Worm (Caenorhabditis elegans) whole organism, L4/young adult: Measurements from ENCODE around the gene hlh-30.

Experiments used
- W03F9.2 ChIP-seq: fragments of 150-350 bp; optimal IDR thresholded peaks from 2 replicates; lab custom pipeline; 2014; ENCODE audit warnings: missing biosample characterization, missing genetic modification characterization
- dao-5 ChIP-seq: sonication (generic microtip); optimal IDR thresholded peaks from 2 replicates; lab custom pipeline; 2016; ENCODE audit warnings: missing genotype, missing genetic modification characterization, moderate library complexity, missing compliant biosample characterization
- him-1 ChIP-seq: sonication (generic microtip); optimal IDR thresholded peaks from 2 replicates; lab custom pipeline; 2016; ENCODE audit warnings: missing genotype, missing genetic modification reagents, missing genetic modification characterization, missing compliant biosample characterization

The hlh-30 gene

DNA sequence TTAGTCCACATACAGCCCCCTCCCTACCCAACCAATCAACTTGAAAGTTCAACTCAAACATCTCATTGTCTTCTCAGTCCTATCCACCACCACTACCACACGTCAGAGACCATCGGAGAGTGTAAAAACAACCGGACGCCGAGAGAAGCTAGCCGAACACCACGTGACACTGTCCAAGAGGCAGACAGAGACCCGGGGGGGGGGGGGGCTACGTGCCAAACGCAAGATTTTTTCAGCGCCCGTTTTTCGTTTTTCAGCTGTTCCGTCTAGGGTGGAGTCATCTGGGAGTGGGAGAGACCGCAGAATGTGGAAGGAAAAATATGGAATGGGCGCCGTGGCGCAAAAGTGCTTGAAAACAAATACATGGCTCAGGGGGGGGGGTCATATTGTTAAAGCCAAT, 8.8 kb downstream of the hlh-30 start:
- TF ChIP-seq him-1 (tag; lab: Kevin White, UChicago): no peak
- TF ChIP-seq W03F9.2: peak; percentile 12

DNA sequence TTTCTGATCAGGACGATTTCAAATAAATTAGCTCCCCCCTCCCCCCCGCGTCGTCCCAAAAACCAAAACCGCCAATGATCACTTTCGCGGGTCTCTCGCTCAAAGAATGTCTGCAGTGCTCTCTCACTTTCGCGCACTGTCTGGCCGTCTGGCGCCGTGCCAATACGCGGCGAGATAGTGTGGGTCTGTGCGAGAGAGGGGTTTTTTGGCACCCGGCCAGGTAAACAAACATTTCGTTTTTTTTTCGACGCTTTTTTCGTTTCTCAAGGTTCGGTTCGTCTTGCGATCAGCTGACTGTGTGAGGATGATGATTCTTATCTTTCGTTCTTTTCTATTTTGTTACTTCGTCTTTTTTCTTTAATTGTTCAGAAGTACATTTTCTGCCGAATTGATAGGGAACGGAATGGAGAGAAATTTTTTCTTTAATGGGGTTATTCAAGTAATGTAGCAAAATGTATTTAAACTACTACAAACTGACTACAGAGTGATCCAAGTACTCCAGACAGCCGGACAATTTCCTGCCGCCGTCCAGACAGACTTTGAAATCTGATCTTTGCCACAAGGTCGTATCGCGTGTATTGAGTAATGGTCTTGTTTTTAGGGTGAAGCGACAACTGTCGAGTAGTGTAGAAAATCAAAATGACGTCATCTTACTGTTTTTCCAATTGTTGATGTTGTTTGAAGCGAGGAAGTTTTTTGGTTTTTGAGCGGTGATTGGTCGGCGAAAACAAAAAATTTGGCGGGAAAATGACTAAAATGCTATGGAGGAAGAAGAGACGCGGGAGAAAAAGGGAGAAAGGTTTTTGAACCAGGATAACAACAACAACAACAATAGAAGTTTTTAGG, 10.4 kb downstream of the hlh-30 start:
- no peak for TF ChIP-seq W03F9.2
- TF ChIP-seq dao-5: no peak
- TF ChIP-seq him-1 (tag; lab: Kevin White, UChicago): no peak

DNA sequence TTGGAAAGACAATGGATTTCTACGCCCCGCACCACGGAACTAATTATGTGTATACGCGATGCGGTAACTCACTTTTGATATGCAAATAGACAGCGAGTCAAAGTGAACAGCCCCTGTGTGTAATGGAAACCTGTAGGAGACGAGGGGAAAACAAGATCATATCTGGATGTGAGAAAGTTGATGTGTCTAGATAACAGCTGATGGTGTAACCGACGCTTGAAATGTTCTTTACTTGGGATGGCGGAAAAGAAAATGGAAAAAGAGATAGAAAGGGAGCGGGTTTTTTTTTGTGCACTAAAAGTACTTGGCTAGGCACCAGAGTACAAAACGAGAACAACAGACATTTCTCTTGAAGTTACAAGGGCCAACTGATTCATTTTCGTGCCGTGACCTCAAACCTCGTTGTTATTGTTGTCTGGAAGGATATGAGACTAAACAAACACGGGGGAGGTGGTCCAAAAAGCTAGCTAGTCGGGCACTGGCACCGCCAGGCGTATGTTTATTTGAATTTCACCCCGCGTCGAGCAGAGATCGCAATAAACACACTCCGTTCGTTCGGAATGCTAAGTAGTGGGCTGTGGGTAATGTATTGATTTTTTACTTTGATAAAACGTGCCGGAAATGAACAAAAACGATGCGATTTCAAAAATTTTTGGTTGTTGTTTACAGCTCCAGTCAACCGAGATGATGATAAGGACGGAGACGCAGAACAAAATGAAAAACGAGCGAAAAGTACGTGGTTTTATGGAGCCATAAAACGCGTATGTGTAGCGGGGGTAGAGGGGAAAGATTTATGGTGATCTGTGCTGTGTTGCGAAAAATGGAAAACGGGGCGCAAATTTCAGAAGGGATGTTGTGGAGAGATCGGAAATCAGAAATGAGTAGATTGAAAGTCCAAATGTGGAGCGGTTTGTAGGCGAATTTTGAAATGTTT, 12.6 kb downstream of the hlh-30 start:
- TF ChIP-seq W03F9.2 (no peak), him-1 (tag; lab: Kevin White, UChicago) (no peak), dao-5 (no peak)

DNA sequence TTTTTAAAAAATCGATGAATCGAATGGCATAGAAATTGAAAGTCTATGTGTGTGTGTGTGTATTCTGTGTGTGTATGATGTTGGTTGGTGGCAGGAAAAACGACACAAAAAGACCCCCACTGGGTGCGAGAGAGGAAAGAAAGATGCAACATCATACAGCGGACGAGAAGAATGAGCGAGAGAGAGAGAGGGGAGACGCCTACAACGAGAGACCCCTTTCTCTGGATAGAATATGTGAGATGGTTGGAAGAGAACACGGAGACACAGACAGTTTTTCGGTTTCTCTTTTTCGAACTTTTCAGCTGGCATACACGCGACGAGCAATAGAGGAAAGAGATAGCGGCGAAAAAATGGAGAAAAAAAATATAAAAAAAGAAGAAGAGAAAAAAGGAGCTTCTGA, 14.9 kb downstream of the hlh-30 start:
- TF ChIP-seq him-1 (tag; lab: Kevin White, UChicago) (peak; percentile 81), W03F9.2 (no peak)

DNA sequence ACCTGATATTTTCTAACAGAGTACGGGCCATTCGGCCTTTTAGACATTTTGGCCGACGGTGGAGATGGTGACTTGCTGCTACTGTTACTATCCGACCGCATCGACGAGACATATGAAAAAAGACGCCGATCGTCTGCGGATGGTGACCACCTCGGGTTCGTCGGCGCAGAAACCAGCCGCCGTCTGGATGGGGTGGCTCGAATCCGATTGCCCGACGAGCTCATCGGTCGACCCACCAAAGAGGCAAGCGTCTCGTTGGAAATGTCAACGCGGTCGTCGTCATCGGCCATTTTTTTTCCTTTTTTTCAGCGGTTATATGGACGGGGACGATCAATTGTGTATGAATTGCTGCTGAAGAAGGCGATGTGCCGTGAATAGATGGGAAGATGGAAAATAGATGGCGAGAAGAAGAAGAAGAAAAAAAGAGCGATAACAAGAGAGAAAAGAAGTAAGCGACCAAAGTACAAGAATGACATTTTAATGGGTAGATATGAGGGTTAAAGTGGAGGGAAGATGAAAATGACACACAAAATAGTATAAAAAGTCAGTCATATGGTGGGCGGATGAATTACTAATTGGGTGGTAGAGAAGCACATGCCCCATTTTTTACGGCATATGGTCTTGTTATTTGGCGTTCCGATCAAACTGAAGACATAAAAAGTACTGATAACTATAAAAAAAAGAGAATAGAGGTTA, 15.9 kb downstream of the hlh-30 start:
- no peak for TF ChIP-seq him-1 (tag; lab: Kevin White, UChicago)
- TF ChIP-seq W03F9.2: no peak
- no peak for TF ChIP-seq dao-5

DNA sequence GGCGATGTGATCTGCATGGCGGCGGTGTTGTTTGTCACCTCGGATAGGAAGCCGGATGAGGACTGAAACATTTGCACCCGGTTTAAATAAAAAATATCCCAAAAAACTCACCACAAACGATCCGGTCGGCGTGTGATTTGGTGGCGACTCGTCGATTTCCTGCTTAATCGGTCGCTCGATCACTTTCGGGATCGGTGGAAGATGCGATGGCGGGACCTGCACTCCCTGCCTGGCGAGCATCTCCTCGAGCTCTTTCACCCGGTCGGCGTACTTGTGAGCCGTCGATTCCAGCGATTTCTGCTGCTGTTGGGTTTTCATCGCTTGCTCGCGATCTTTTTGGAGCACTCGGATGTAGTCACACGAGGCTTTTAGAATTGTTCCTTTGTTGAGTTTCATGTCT, 18.0 kb downstream of the hlh-30 start:
- no peak for TF ChIP-seq dao-5
- TF ChIP-seq him-1 (tag; lab: Kevin White, UChicago): no peak
- no peak for TF ChIP-seq W03F9.2

DNA sequence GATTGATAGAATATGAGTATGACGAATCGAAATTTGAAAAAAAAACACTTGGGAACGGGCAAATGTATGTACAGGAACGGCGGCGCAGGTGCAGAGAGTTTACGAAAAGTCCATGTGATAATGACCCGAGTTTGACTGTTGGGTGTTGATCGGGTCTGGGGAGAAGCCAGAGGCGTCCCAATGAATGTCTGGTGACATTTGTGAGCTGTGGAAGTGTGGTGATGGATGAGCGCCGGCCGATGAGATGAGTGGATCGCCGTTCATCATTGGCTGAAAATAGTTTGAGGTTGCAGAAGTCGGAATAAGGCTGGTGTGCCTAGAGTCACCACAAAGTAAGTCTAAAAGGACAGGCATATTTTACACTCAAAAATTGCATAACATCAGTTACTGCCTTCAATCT, 19.1 kb downstream of the hlh-30 start:
- TF ChIP-seq him-1 (tag; lab: Kevin White, UChicago) (no peak), dao-5 (no peak), W03F9.2 (no peak)

DNA sequence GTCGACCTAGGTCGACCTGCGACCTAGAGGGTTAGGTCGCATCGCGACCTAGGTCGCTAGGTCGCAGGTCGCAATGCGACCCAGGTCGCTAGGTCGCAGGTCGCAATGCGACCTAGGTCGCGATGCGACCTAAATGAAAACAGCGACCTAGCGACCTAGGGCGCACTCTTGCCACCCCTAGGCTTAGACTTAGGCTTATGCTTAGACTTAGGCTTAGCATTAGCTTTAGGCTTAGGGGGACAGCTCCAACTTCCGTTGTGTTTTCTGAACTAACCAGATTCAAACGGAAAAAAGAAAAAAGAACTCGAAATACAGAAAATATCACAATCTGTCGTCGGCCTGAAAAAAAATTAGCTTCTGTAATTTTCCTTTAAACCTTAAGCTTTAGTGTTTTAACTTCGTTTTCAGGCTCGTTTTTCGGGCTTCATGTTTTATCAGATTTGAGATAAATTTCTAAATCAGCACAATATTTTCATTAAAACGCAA, 20.4 kb downstream of the hlh-30 start:
- TF ChIP-seq him-1 (tag; lab: Kevin White, UChicago): no peak
- TF ChIP-seq W03F9.2: no peak
- no peak for TF ChIP-seq dao-5

DNA sequence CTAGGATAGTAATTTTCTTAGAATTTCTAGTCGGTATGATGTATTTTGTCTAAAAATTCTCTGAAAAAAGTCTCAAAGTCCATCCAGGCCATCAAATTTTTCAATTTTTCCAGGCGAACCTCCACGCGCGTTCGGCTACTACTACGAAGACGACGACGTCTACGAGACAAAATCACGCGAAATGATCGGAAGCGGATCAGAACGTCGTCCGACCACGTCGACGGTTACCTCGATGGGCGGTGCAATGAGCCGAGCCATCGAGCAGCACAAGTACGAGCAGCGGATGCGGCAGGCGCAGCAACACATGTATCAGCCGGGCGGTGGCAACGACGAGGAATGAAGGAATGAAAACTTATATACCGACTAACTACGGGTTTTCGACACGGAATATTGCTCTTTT, 21.1 kb downstream of the hlh-30 start:
- TF ChIP-seq him-1 (tag; lab: Kevin White, UChicago): no peak
- no peak for TF ChIP-seq W03F9.2
- no peak for TF ChIP-seq dao-5

DNA sequence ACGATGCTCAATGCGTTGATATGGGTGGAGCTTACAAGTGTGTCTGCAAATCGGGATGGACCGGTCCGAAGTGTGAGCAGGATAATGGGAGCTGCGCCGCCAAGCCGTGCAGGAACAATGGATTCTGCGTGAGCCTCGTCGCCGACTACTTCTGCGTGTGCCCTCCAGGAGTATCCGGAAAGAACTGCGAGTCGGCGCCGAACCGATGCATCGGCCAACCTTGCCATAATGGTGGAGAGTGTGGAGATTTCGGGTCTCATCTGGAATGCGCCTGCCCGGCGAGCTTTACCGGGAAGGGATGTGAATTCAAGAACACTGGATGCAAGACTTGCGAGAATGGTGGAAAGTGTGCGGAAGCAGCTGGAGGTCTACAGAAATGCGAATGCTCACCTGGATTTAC, 24.8 kb downstream of the hlh-30 start:
- TF ChIP-seq W03F9.2: no peak
- no peak for TF ChIP-seq him-1 (tag; lab: Kevin White, UChicago)
- no peak for TF ChIP-seq dao-5

DNA sequence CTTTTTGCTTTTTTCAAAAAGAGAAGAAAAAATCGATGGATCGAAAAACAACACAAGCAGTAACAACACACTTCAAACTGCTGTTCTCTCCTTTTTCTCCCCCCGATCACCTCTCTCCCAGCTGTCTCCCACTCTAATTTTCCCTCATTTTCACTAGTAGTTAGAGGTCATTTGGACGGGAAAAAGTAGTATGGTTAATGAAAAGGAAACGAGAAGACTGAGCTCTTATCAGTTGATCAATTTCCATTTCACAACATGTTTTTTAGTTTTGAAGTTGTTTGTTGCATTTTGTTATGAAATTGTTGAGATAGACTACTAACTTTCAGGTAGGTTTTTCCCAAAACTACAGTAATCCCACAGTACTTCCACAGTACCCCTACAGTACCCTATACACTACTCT, 26.3 kb downstream of the hlh-30 start:
- TF ChIP-seq dao-5 (no peak), him-1 (tag; lab: Kevin White, UChicago) (no peak), W03F9.2 (no peak)

DNA sequence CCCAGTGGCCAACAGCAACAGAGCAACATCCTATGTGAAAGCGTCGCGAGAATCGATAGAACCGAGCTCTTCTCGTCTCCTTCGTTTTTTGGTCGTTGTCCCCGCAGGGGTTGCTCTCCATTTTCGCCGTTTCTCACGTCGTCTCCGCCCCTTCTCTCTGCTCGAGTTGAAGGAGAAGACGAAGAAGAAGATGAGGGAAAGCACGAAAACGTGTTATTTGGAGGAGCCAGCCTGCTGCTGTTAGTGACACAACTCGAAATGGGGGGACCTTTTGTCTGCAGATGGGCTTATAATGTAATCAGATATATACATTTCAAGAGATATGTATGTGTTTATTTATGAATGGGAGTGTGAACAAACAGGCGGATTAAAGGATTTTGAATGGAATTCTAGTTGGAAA, 27.1 kb downstream of the hlh-30 start, which contains the start of gene W02C12.2:
W02C12.2 (minus strand) TSS at position 277 of the 400 bp plus-strand sequence.
- TF ChIP-seq W03F9.2 (no peak), dao-5 (no peak), him-1 (tag; lab: Kevin White, UChicago) (peak; percentile 24)

DNA sequence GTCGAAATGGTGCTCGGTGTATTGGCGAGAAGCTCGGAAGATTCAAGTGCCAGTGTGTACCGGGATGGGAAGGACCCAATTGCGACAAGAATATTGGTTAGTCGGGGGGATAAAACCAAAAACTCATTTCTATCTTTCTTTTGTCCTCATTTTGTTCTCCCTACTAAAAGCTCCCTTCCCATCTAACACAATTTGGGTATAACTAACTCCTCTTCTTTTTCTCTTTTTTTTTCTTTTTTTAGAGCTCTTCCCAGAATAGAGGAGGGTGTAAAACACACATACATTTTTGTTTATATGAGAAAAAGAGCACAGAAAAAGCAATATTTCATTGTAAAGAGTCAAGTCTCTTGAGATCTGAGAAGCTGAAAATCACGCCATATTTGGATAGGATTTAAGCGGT, 29.6 kb downstream of the hlh-30 start:
- no peak for TF ChIP-seq him-1 (tag; lab: Kevin White, UChicago)
- TF ChIP-seq dao-5: no peak
- no peak for TF ChIP-seq W03F9.2

DNA sequence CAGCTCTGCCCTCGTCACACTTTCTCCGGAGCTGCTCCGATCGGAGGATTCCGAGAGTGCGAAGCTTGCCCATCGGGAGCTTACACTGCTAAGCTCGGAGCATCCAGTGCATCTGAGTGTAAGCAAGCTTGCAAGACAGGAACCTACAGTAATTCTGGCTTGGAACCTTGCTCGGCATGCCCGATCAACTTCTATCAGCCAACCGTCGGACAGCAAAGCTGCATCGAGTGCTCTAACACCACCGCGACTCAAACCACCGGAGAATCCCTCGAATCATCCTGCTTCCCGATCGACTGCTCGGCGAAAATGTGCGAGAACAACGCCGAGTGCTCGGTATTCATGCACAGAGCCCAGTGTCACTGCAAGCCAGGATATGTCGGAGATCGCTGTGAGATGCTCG, 30.5 kb downstream of the hlh-30 start:
- no peak for TF ChIP-seq W03F9.2
- TF ChIP-seq him-1 (tag; lab: Kevin White, UChicago): no peak
- TF ChIP-seq dao-5: no peak
